Fruit fly (Drosophila melanogaster) whole organism, embryonic: ENCODE results near the gene pnt.

Experiments
- Antp ChIP-seq: fragments of 200-800 bp; sonication (Bioruptor generic); optimal IDR thresholded peaks from 3 replicates; lab custom pipeline; 2016; ENCODE audit warnings: missing biosample characterization, missing genetic modification characterization
- B-H1 ChIP-seq: fragments of 200-800 bp; sonication (Bioruptor generic); IDR thresholded peaks from 3 replicates; pipeline ENCODE4 v1.3.6; 2022; ENCODE audit warnings: missing biosample characterization, missing genetic modification characterization
- CG10565 ChIP-seq: fragments of 200-800 bp; sonication (Bioruptor generic); optimal IDR thresholded peaks from 3 replicates; lab custom pipeline; 2016; ENCODE audit warnings: missing biosample characterization, mild to moderate bottlenecking, missing genetic modification characterization
- CG10654 ChIP-seq: fragments of 200-800 bp; sonication (Bioruptor generic); optimal IDR thresholded peaks from 2 replicates; lab custom pipeline; 2016; ENCODE audit warnings: missing biosample characterization, missing genetic modification characterization
- CG12071 ChIP-seq: fragments of 200-800 bp; sonication (Bioruptor generic); optimal IDR thresholded peaks from 3 replicates; lab custom pipeline; 2018; ENCODE audit warnings: missing biosample characterization, mild to moderate bottlenecking, missing genetic modification characterization
- CG12219 ChIP-seq: fragments of 200-800 bp; sonication (Bioruptor generic); optimal IDR thresholded peaks from 3 replicates; lab custom pipeline; 2018; ENCODE audit warnings: missing biosample characterization, mild to moderate bottlenecking, missing genetic modification characterization
- CG12299 ChIP-seq: fragments of 200-800 bp; sonication (Bioruptor generic); optimal IDR thresholded peaks from 2 replicates; lab custom pipeline; 2018; ENCODE audit warnings: missing biosample characterization, mild to moderate bottlenecking, missing genetic modification characterization
- CG13296 ChIP-seq: fragments of 200-800 bp; sonication (Bioruptor generic); optimal IDR thresholded peaks from 3 replicates; lab custom pipeline; 2018; ENCODE audit warnings: missing biosample characterization, mild to moderate bottlenecking, missing genetic modification characterization
- CG14441 ChIP-seq: fragments of 200-800 bp; sonication (Bioruptor generic); IDR thresholded peaks from 2 replicates; pipeline ENCODE4 v1.3.6; 2022; ENCODE audit warnings: missing biosample characterization, missing genetic modification characterization
- CG1602 ChIP-seq: fragments of 200-800 bp; sonication (Bioruptor generic); optimal IDR thresholded peaks from 3 replicates; lab custom pipeline; 2016; ENCODE audit warnings: missing biosample characterization, missing genetic modification characterization
- CG2129 ChIP-seq: fragments of 200-800 bp; sonication (Bioruptor generic); IDR thresholded peaks from 2 replicates; pipeline ENCODE4 v1.3.6; 2022; ENCODE audit warnings: missing biosample characterization, missing genetic modification characterization; ENCODE audit not compliant: partially characterized antibody
- CG30020 ChIP-seq: fragments of 200-800 bp; optimal IDR thresholded peaks from 2 replicates; lab custom pipeline; 2019; ENCODE audit warnings: missing biosample characterization, mild to moderate bottlenecking, missing genetic modification characterization, moderate library complexity
- CG34224 ChIP-seq: fragments of 200-800 bp; sonication (Bioruptor generic); IDR thresholded peaks from 3 replicates; pipeline ENCODE4 v1.3.6; 2022; ENCODE audit warnings: missing biosample characterization, missing genetic modification characterization; ENCODE audit not compliant: partially characterized antibody
- CG34422 ChIP-seq: fragments of 200-800 bp; sonication (Bioruptor generic); IDR thresholded peaks from 3 replicates; pipeline ENCODE4 v1.3.6; 2022; ENCODE audit warnings: missing biosample characterization, missing genetic modification characterization
- CG3726 ChIP-seq: fragments of 200-800 bp; sonication (Bioruptor generic); IDR thresholded peaks from 3 replicates; pipeline ENCODE4, ENCODE4 v1.3.6; 2022; ENCODE audit warnings: missing biosample characterization, missing genetic modification characterization
- CG4282 ChIP-seq: fragments of 200-800 bp; sonication (Bioruptor generic); optimal IDR thresholded peaks from 2 replicates; lab custom pipeline; 2016; ENCODE audit warnings: missing biosample characterization, missing genetic modification characterization
- CG5180 ChIP-seq: fragments of 200-800 bp; sonication (Bioruptor generic); optimal IDR thresholded peaks from 3 replicates; lab custom pipeline; 2017; ENCODE audit warnings: missing biosample characterization, missing genetic modification characterization, mild to moderate bottlenecking, moderate library complexity, missing genetic modification reagents
- CoRest ChIP-seq: fragments of 200-800 bp; sonication (Bioruptor generic); optimal IDR thresholded peaks from 3 replicates; lab custom pipeline; 2018; ENCODE audit warnings: missing biosample characterization, mild to moderate bottlenecking, missing genetic modification characterization, moderate library complexity
- Dad ChIP-seq: fragments of 200-800 bp; sonication (Bioruptor generic); optimal IDR thresholded peaks from 3 replicates; lab custom pipeline; 2016; ENCODE audit warnings: missing biosample characterization, missing genetic modification characterization
- Dek ChIP-seq: fragments of 200-800 bp; sonication (Bioruptor generic); optimal IDR thresholded peaks from 3 replicates; lab custom pipeline; 2019; ENCODE audit warnings: missing biosample characterization, mild to moderate bottlenecking, missing genetic modification characterization, moderate library complexity
- H2.0 ChIP-seq: fragments of 200-800 bp; sonication (Bioruptor generic); IDR thresholded peaks from 2 replicates; pipeline ENCODE4 v1.3.6; 2022; ENCODE audit warnings: missing biosample characterization, missing genetic modification characterization
- Hand ChIP-seq: fragments of 200-800 bp; sonication (Bioruptor generic); optimal IDR thresholded peaks from 2 replicates; lab custom pipeline; 2017; ENCODE audit warnings: mild to moderate bottlenecking, missing biosample characterization, missing genetic modification reagents, missing genetic modification characterization
- Hsf ChIP-seq: fragments of 200-800 bp; sonication (Bioruptor generic); optimal IDR thresholded peaks from 3 replicates; lab custom pipeline; 2016; ENCODE audit warnings: missing biosample characterization, missing genetic modification characterization
- Kr ChIP-seq: fragments of 200-800 bp; sonication (Bioruptor generic); optimal IDR thresholded peaks from 2 replicates; lab custom pipeline; 2017; ENCODE audit warnings: missing biosample characterization, mild to moderate bottlenecking, missing genetic modification characterization
- Mad ChIP-seq: fragments of 200-800 bp; sonication (Bioruptor generic); optimal IDR thresholded peaks from 2 replicates; lab custom pipeline; 2016; ENCODE audit warnings: missing biosample characterization, missing genetic modification characterization
- NK7.1 ChIP-seq: fragments of 200-800 bp; sonication (Bioruptor generic); optimal IDR thresholded peaks from 3 replicates; lab custom pipeline; 2016; ENCODE audit warnings: missing biosample characterization, missing genetic modification characterization
- Sin3A ChIP-seq: fragments of >200 bp; optimal IDR thresholded peaks from 2 replicates; lab custom pipeline; 2018
- Stat92E ChIP-seq, 3 experiments: fragments of >200 bp in 2 of 3; fragments of 200-800 bp in 1 of 3; sonication (Bioruptor generic) in 1 of 3; optimal IDR thresholded peaks; 2 replicates each; lab custom pipeline; 2017 to 2019; ENCODE audit warnings: missing biosample characterization in 3 of 3, missing genetic modification characterization in 3 of 3, mild to moderate bottlenecking in 1 of 3, moderate library complexity in 1 of 3
- Xrp1 ChIP-seq: fragments of 200-800 bp; sonication (Bioruptor generic); IDR thresholded peaks from 2 replicates; pipeline ENCODE4 v1.3.6; 2022; ENCODE audit warnings: missing biosample characterization, missing genetic modification characterization
- ase ChIP-seq: fragments of 200-800 bp; sonication (Bioruptor generic); IDR thresholded peaks from 3 replicates; pipeline ENCODE4 v1.3.6; 2022; ENCODE audit warnings: missing biosample characterization, missing genetic modification characterization
- ash1 ChIP-seq: fragments of 200-800 bp; sonication (Bioruptor generic); optimal IDR thresholded peaks from 2 replicates; lab custom pipeline; 2018; ENCODE audit warnings: missing biosample characterization, mild to moderate bottlenecking, missing genetic modification characterization
- bsh ChIP-seq, 2 experiments: fragments of 200-800 bp; sonication (Bioruptor generic); optimal IDR thresholded peaks; 2 replicates each; lab custom pipeline; 2017 to 2018; ENCODE audit warnings: mild to moderate bottlenecking in 2 of 2, missing biosample characterization in 2 of 2, missing genetic modification characterization in 2 of 2, moderate library complexity in 1 of 2
- esg ChIP-seq: fragments of 200-800 bp; sonication (Bioruptor generic); conservative IDR thresholded peaks from 2 replicates; pipeline ENCODE4 v1.3.6; 2022; ENCODE audit warnings: missing biosample characterization, missing genetic modification characterization
- fd96Cb ChIP-seq: fragments of 200-800 bp; sonication (Bioruptor generic); optimal IDR thresholded peaks from 2 replicates; lab custom pipeline; 2018; ENCODE audit warnings: missing biosample characterization, mild to moderate bottlenecking, missing genetic modification characterization, moderate library complexity
- lilli ChIP-seq: fragments of 200-800 bp; sonication (Bioruptor generic); optimal IDR thresholded peaks from 3 replicates; lab custom pipeline; 2016; ENCODE audit warnings: missing biosample characterization, missing genetic modification characterization
- lola ChIP-seq, 3 experiments: fragments of >200 bp in 2 of 3; fragments of 200-800 bp in 1 of 3; sonication (Bioruptor generic) in 1 of 3; optimal IDR thresholded peaks; 2 replicates each; lab custom pipeline; 2017 to 2019; ENCODE audit warnings: missing biosample characterization in 3 of 3, missing genetic modification characterization in 3 of 3, mild to moderate bottlenecking in 1 of 3, moderate library complexity in 1 of 3
- mirr ChIP-seq: fragments of 200-800 bp; sonication (Bioruptor generic); optimal IDR thresholded peaks from 3 replicates; lab custom pipeline; 2018; ENCODE audit warnings: missing biosample characterization, mild to moderate bottlenecking, missing genetic modification characterization
- otp ChIP-seq: fragments of 200-800 bp; sonication (Bioruptor generic); IDR thresholded peaks from 3 replicates; pipeline ENCODE4, ENCODE4 v1.3.6; 2022; ENCODE audit warnings: missing biosample characterization, missing genetic modification characterization
- pan ChIP-seq, 4 experiments: fragments of >200 bp in 3 of 4; fragments of 200-800 bp in 1 of 4; sonication (Bioruptor generic) in 1 of 4; optimal IDR thresholded peaks in 3 of 4; IDR thresholded peaks in 1 of 4; 2 replicates each; pipeline versions ENCODE4 v1.3.6 to Lab custom; 2017 to 2022; ENCODE audit warnings: missing biosample characterization in 2 of 4, missing genetic modification characterization in 2 of 4, mixed read lengths in 1 of 4
- pb ChIP-seq: fragments of 200-800 bp; sonication (Bioruptor generic); optimal IDR thresholded peaks from 3 replicates; lab custom pipeline; 2016; ENCODE audit warnings: missing biosample characterization, missing genetic modification characterization
- pnt ChIP-seq: fragments of 200-800 bp; sonication (Bioruptor generic); optimal IDR thresholded peaks from 3 replicates; lab custom pipeline; 2016; ENCODE audit warnings: missing biosample characterization, missing genetic modification characterization
- pum ChIP-seq: fragments of 200-800 bp; sonication (Bioruptor generic); optimal IDR thresholded peaks from 2 replicates; lab custom pipeline; 2016; ENCODE audit warnings: missing biosample characterization, missing genetic modification characterization
- salm ChIP-seq: fragments of 200-800 bp; sonication (Bioruptor generic); optimal IDR thresholded peaks from 2 replicates; lab custom pipeline; 2018; ENCODE audit warnings: missing biosample characterization, mild to moderate bottlenecking, missing genetic modification characterization
- sc ChIP-seq, 3 experiments: fragments of >200 bp in 2 of 3; fragments of 200-800 bp in 1 of 3; sonication (Bioruptor generic) in 1 of 3; optimal IDR thresholded peaks; 2 replicates in 2 of 3; 3 replicates in 1 of 3; lab custom pipeline; 2017; ENCODE audit warnings: mild to moderate bottlenecking in 1 of 3, missing biosample characterization in 1 of 3, missing genetic modification characterization in 1 of 3, missing genetic modification reagents in 1 of 3
- shn ChIP-seq: fragments of 200-800 bp; sonication (Bioruptor generic); optimal IDR thresholded peaks from 3 replicates; lab custom pipeline; 2016; ENCODE audit warnings: missing biosample characterization, missing genetic modification characterization
- slou ChIP-seq: fragments of 200-800 bp; sonication (Bioruptor generic); optimal IDR thresholded peaks from 3 replicates; lab custom pipeline; 2016; ENCODE audit warnings: missing biosample characterization, missing genetic modification characterization
- slp2 ChIP-seq: fragments of 200-800 bp; sonication (Bioruptor generic); optimal IDR thresholded peaks from 2 replicates; lab custom pipeline; 2016; ENCODE audit warnings: missing biosample characterization, missing genetic modification characterization
- tx ChIP-seq: fragments of 200-800 bp; sonication (Bioruptor generic); optimal IDR thresholded peaks from 2 replicates; lab custom pipeline; 2016; ENCODE audit warnings: missing biosample characterization, missing genetic modification characterization

Gene pnt

dm6 chr3R:23293066-23293777 is 52.7 kb downstream of the pnt start (continued):
- TF ChIP-seq NK7.1 (GFP tag; lab: Kevin White, UChicago) (no peak), fd96Cb (tag; lab: Kevin White, UChicago) (peak; percentile 49), Hand (GFP tag; lab: Kevin White, UChicago) (no peak), CG5180 (no peak), pum (GFP tag; lab: Kevin White, UChicago) (no peak), CG14441 (GFP tag; lab: Robert Waterston, UW) (peak; percentile 55), CG1602 (GFP tag; lab: Kevin White, UChicago) (peak; percentile 21), tx (no peak), bsh (GFP tag; optimal IDR thresholded peaks at IDR 0.05; lab: Kevin White, UChicago) (peak; percentile 60 to 81), pan (optimal IDR thresholded peaks at IDR 0.05; lab: Kevin White, UChicago) (no peak), pan (GFP tag; optimal IDR thresholded peaks at IDR 0.05 in 1 of 2, IDR thresholded peaks at IDR 0.05 in 1 of 2) (peak in 1 of 2 experiments; percentile 66), CG4282 (GFP tag; lab: Kevin White, UChicago) (peak; percentile 15), H2.0 (GFP tag; lab: Robert Waterston, UW) (peak; percentile 28; the same call in 1 of the 2 replicates), CG2129 (GFP tag; lab: Robert Waterston, UW) (no peak), slp2 (GFP tag; lab: Kevin White, UChicago) (no peak), lilli (peak; percentile 37), CG34224 (GFP tag; lab: Robert Waterston, UW) (peak; percentile 26; the same call in 1 of the 3 replicates), pb (GFP tag; lab: Kevin White, UChicago) (no peak), mirr (peak; percentile 76), Dek (tag; lab: Kevin White, UChicago) (no peak), Dad (GFP tag; lab: Kevin White, UChicago) (no peak), pnt (GFP tag; lab: Kevin White, UChicago) (no peak), CG13296 (GFP tag; lab: Kevin White, UChicago) (no peak), CG3726 (GFP tag; lab: Robert Waterston, UW) (peak; percentile 45; the same call in 1 of the 3 replicates), salm (tag; lab: Kevin White, UChicago) (no peak), sc (optimal IDR thresholded peaks at IDR 0.05; lab: Kevin White, UChicago) (no peak), sc (GFP tag; optimal IDR thresholded peaks at IDR 0.05; lab: Kevin White, UChicago) (no peak), CG10654 (GFP tag; lab: Kevin White, UChicago) (no peak), Hsf (no peak), Stat92E (GFP tag; optimal IDR thresholded peaks at IDR 0.05; lab: Kevin White, UChicago) (no peak), Mad (GFP tag; lab: Kevin White, UChicago) (peak; percentile 31), ash1 (GFP tag; lab: Kevin White, UChicago) (no peak), slou (GFP tag; lab: Kevin White, UChicago) (no peak), ase (GFP tag; lab: Robert Waterston, UW) (peak; percentile 49; the same call in 2 of the 3 replicates), otp (GFP tag; lab: Robert Waterston, UW) (no peak), Sin3A (no peak), CG10565 (no peak), shn (no peak), CoRest (peak; percentile 21), Antp (GFP tag; lab: Kevin White, UChicago) (no peak), CG12071 (GFP tag; lab: Kevin White, UChicago) (no peak), CG34422 (GFP tag; lab: Robert Waterston, UW) (peak; percentile 53; the same call in 2 of the 3 replicates), CG12299 (tag; lab: Kevin White, UChicago) (no peak), CG12219 (peak; percentile 40), Kr (GFP tag; lab: Kevin White, UChicago) (no peak), lola (GFP tag; optimal IDR thresholded peaks at IDR 0.05; lab: Kevin White, UChicago) (peak in 2 of 3 experiments; percentile 61 to 68), Xrp1 (GFP tag; lab: Robert Waterston, UW) (peak; percentile 89), B-H1 (GFP tag; lab: Robert Waterston, UW) (peak; percentile 41; the same call in 2 of the 3 replicates), esg (no peak; the same call in 1 of the 2 replicates), CG30020 (tag; lab: Kevin White, UChicago) (no peak)
